Fruit fly (Drosophila melanogaster) whole organism, embryonic: ENCODE results near the gene TotA.
A peak's percentile ranks its signal among the peaks of the same experiment; 100 is the strongest.

ENCODE experiments used
- Abd-B ChIP-seq: fragments of 200-800 bp; sonication (Bioruptor generic); optimal IDR thresholded peaks from 2 replicates; lab custom pipeline; 2018; ENCODE audit warnings: missing biosample characterization, mild to moderate bottlenecking, missing genetic modification characterization, moderate library complexity
- Adf1 ChIP-seq: fragments of 200-800 bp; sonication (Bioruptor generic); IDR thresholded peaks from 2 replicates; pipeline ENCODE4 v1.3.6; 2022; ENCODE audit warnings: missing biosample characterization, missing genetic modification characterization
- B-H1 ChIP-seq: fragments of 200-800 bp; sonication (Bioruptor generic); IDR thresholded peaks from 3 replicates; pipeline ENCODE4 v1.3.6; 2022; ENCODE audit warnings: missing biosample characterization, missing genetic modification characterization
- BtbVII ChIP-seq: fragments of 200-800 bp; sonication (Bioruptor generic); optimal IDR thresholded peaks from 3 replicates; lab custom pipeline; 2017; ENCODE audit warnings: missing biosample characterization, mild to moderate bottlenecking, missing genetic modification characterization
- CG10267 ChIP-seq: fragments of 200-800 bp; sonication (Bioruptor generic); optimal IDR thresholded peaks from 2 replicates; lab custom pipeline; 2018; ENCODE audit warnings: missing biosample characterization, mild to moderate bottlenecking, missing genetic modification characterization, moderate library complexity
- CG11695 ChIP-seq: fragments of 200-800 bp; sonication (Bioruptor generic); IDR thresholded peaks from 3 replicates; pipeline ENCODE4 v1.3.6; 2022; ENCODE audit warnings: missing biosample characterization, missing genetic modification characterization
- CG12299 ChIP-seq: fragments of 200-800 bp; sonication (Bioruptor generic); optimal IDR thresholded peaks from 2 replicates; lab custom pipeline; 2018; ENCODE audit warnings: missing biosample characterization, mild to moderate bottlenecking, missing genetic modification characterization
- CG12744 ChIP-seq: fragments of 200-800 bp; sonication (Bioruptor generic); optimal IDR thresholded peaks from 2 replicates; lab custom pipeline; 2016; ENCODE audit warnings: missing biosample characterization, missing genetic modification characterization
- CG1647 ChIP-seq: fragments of 200-800 bp; sonication (Bioruptor generic); optimal IDR thresholded peaks from 3 replicates; lab custom pipeline; 2016; ENCODE audit warnings: missing biosample characterization, missing genetic modification characterization
- CG16815 ChIP-seq: fragments of 200-800 bp; sonication (Bioruptor generic); optimal IDR thresholded peaks from 3 replicates; lab custom pipeline; 2017; ENCODE audit warnings: missing biosample characterization, mild to moderate bottlenecking, missing genetic modification characterization
- CG2202 ChIP-seq: fragments of 200-800 bp; sonication (Bioruptor generic); optimal IDR thresholded peaks from 2 replicates; lab custom pipeline; 2018; ENCODE audit warnings: missing biosample characterization, mild to moderate bottlenecking, missing genetic modification characterization
- CG30020 ChIP-seq: fragments of 200-800 bp; optimal IDR thresholded peaks from 2 replicates; lab custom pipeline; 2019; ENCODE audit warnings: missing biosample characterization, mild to moderate bottlenecking, missing genetic modification characterization, moderate library complexity
- CG30431 ChIP-seq: fragments of 200-800 bp; sonication (Bioruptor generic); optimal IDR thresholded peaks from 2 replicates; lab custom pipeline; 2017; ENCODE audit warnings: missing biosample characterization, missing genetic modification characterization
- CG32767 ChIP-seq: fragments of 200-800 bp; sonication (Bioruptor generic); IDR thresholded peaks from 2 replicates; pipeline ENCODE4 v1.3.6; 2022; ENCODE audit warnings: missing biosample characterization, missing genetic modification characterization
- CG4360 ChIP-seq: fragments of 200-800 bp; sonication (Bioruptor generic); IDR thresholded peaks from 2 replicates; pipeline ENCODE4 v1.3.6; 2022; ENCODE audit warnings: missing biosample characterization, missing genetic modification characterization
- CG4404 ChIP-seq: fragments of 200-800 bp; sonication (Bioruptor generic); IDR thresholded peaks from 2 replicates; pipeline ENCODE4 v1.3.6; 2022; ENCODE audit warnings: missing biosample characterization, missing genetic modification characterization
- CG4617 ChIP-seq: fragments of 200-800 bp; sonication (Bioruptor generic); optimal IDR thresholded peaks from 3 replicates; lab custom pipeline; 2016; ENCODE audit warnings: missing biosample characterization, missing genetic modification characterization, borderline replicate concordance
- CG6254 ChIP-seq: fragments of 200-800 bp; sonication (Bioruptor generic); optimal IDR thresholded peaks from 3 replicates; lab custom pipeline; 2017; ENCODE audit warnings: mild to moderate bottlenecking, missing biosample characterization, missing genetic modification reagents, missing genetic modification characterization
- CG6272 ChIP-seq: fragments of 200-800 bp; sonication (Bioruptor generic); IDR thresholded peaks from 2 replicates; pipeline ENCODE4 v1.3.6; 2022; ENCODE audit warnings: missing biosample characterization, missing genetic modification characterization
- CG8281 ChIP-seq: fragments of 200-800 bp; sonication (Bioruptor generic); optimal IDR thresholded peaks from 2 replicates; lab custom pipeline; 2018; ENCODE audit warnings: missing biosample characterization, mild to moderate bottlenecking, missing genetic modification characterization, moderate library complexity
- CG9727 ChIP-seq: fragments of 200-800 bp; sonication (Bioruptor generic); optimal IDR thresholded peaks from 3 replicates; lab custom pipeline; 2017; ENCODE audit warnings: missing biosample characterization, mild to moderate bottlenecking, missing genetic modification characterization
- CG9932 ChIP-seq: fragments of 200-800 bp; sonication (Bioruptor generic); IDR thresholded peaks from 2 replicates; pipeline ENCODE4 v1.3.6; 2022; ENCODE audit warnings: missing biosample characterization, missing genetic modification characterization
- CHES-1-like ChIP-seq: fragments of 200-800 bp; sonication (Bioruptor generic); optimal IDR thresholded peaks from 2 replicates; lab custom pipeline; 2016; ENCODE audit warnings: missing biosample characterization, missing genetic modification characterization
- D19B ChIP-seq: fragments of 200-800 bp; sonication (Bioruptor generic); optimal IDR thresholded peaks from 2 replicates; lab custom pipeline; 2017; ENCODE audit warnings: missing biosample characterization, mild to moderate bottlenecking, missing genetic modification characterization
- Doc2 ChIP-seq: fragments of 200-800 bp; sonication (Bioruptor generic); IDR thresholded peaks from 2 replicates; pipeline ENCODE4 v1.3.6; 2022; ENCODE audit warnings: missing biosample characterization, missing genetic modification characterization
- Drgx ChIP-seq: fragments of 200-800 bp; sonication (Bioruptor generic); IDR thresholded peaks from 2 replicates; pipeline ENCODE4 v1.3.6; 2022; ENCODE audit warnings: missing biosample characterization, missing genetic modification characterization
- Ets65A ChIP-seq: fragments of 200-800 bp; sonication (Bioruptor generic); peaks from one replicate; lab custom pipeline; 2016; ENCODE audit warnings: missing biosample characterization, missing genetic modification characterization
- HLH54F ChIP-seq: fragments of 200-800 bp; sonication (Bioruptor generic); optimal IDR thresholded peaks from 3 replicates; lab custom pipeline; 2016; ENCODE audit warnings: missing biosample characterization, missing genetic modification characterization
- Myb ChIP-seq: fragments of 200-800 bp; sonication (Bioruptor generic); optimal IDR thresholded peaks from 2 replicates; lab custom pipeline; 2016; ENCODE audit warnings: missing biosample characterization, missing genetic modification characterization
- NC2α ChIP-seq: fragments of 200-800 bp; sonication (Bioruptor generic); optimal IDR thresholded peaks from 2 replicates; lab custom pipeline; 2016; ENCODE audit warnings: missing biosample characterization, missing genetic modification characterization
- Oli ChIP-seq: fragments of 200-800 bp; sonication (Bioruptor generic); optimal IDR thresholded peaks from 2 replicates; lab custom pipeline; 2018; ENCODE audit warnings: missing biosample characterization, mild to moderate bottlenecking, missing genetic modification characterization, moderate library complexity
- Scr ChIP-seq: fragments of 200-800 bp; sonication (Bioruptor generic); IDR thresholded peaks from 2 replicates; pipeline ENCODE4 v1.3.6; 2022; ENCODE audit warnings: missing biosample characterization, missing genetic modification characterization; ENCODE audit not compliant: partially characterized antibody
- Six4 ChIP-seq: fragments of 200-800 bp; sonication (Bioruptor generic); optimal IDR thresholded peaks from 2 replicates; lab custom pipeline; 2016; ENCODE audit warnings: missing biosample characterization, missing genetic modification characterization
- Spps ChIP-seq: fragments of 200-800 bp; sonication (Bioruptor generic); optimal IDR thresholded peaks from 2 replicates; lab custom pipeline; 2018; ENCODE audit warnings: missing biosample characterization, mild to moderate bottlenecking, missing genetic modification characterization
- ab ChIP-seq: fragments of 200-800 bp; sonication (Bioruptor generic); optimal IDR thresholded peaks from 2 replicates; lab custom pipeline; 2016; ENCODE audit warnings: missing biosample characterization, missing genetic modification characterization
- crol ChIP-seq: fragments of 200-800 bp; sonication (Bioruptor generic); IDR thresholded peaks from 2 replicates; pipeline ENCODE4 v1.3.6; 2022; ENCODE audit warnings: missing biosample characterization, missing genetic modification characterization
- crp ChIP-seq, 2 experiments: fragments of 200-800 bp; sonication (Bioruptor generic); optimal IDR thresholded peaks; 2 replicates in 1 of 2; 3 replicates in 1 of 2; lab custom pipeline; 2017; ENCODE audit warnings: missing biosample characterization in 2 of 2, missing genetic modification characterization in 2 of 2, mild to moderate bottlenecking in 1 of 2, moderate library complexity in 1 of 2
- danr ChIP-seq: fragments of 200-800 bp; sonication (Bioruptor generic); IDR thresholded peaks from 2 replicates; pipeline ENCODE4 v1.3.6; 2022; ENCODE audit warnings: missing biosample characterization, missing genetic modification characterization
- dati ChIP-seq: fragments of 200-800 bp; sonication (Bioruptor generic); IDR thresholded peaks from 2 replicates; pipeline ENCODE4 v1.3.6; 2022; ENCODE audit warnings: missing biosample characterization, missing genetic modification characterization
- hb ChIP-seq: fragments of 200-800 bp; sonication (Bioruptor generic); IDR thresholded peaks from 3 replicates; pipeline ENCODE4 v1.3.6; 2022; ENCODE audit warnings: missing biosample characterization, missing genetic modification characterization; ENCODE audit not compliant: partially characterized antibody
- jumu ChIP-seq: fragments of 200-800 bp; sonication (Bioruptor generic); optimal IDR thresholded peaks from 3 replicates; lab custom pipeline; 2016; ENCODE audit warnings: missing biosample characterization, missing genetic modification characterization
- mld ChIP-seq: fragments of 200-800 bp; sonication (Bioruptor generic); IDR thresholded peaks from 3 replicates; pipeline ENCODE4 v1.3.6; 2022; ENCODE audit warnings: missing biosample characterization, missing genetic modification characterization; ENCODE audit not compliant: partially characterized antibody
- nau ChIP-seq: fragments of 200-800 bp; sonication (Bioruptor generic); optimal IDR thresholded peaks from 3 replicates; lab custom pipeline; 2017; ENCODE audit warnings: missing biosample characterization, mild to moderate bottlenecking, missing genetic modification characterization, missing genetic modification reagents
- salm ChIP-seq: fragments of 200-800 bp; sonication (Bioruptor generic); optimal IDR thresholded peaks from 2 replicates; lab custom pipeline; 2018; ENCODE audit warnings: missing biosample characterization, mild to moderate bottlenecking, missing genetic modification characterization
- scrt ChIP-seq: fragments of 200-800 bp; sonication (Bioruptor generic); optimal IDR thresholded peaks from 2 replicates; lab custom pipeline; 2018; ENCODE audit warnings: missing biosample characterization, mild to moderate bottlenecking, missing genetic modification characterization, moderate library complexity
- sens ChIP-seq: fragments of 200-800 bp; sonication (Bioruptor generic); peaks from one replicate; lab custom pipeline; 2016; ENCODE audit warnings: missing biosample characterization, missing genetic modification characterization
- shn ChIP-seq: fragments of 200-800 bp; sonication (Bioruptor generic); optimal IDR thresholded peaks from 3 replicates; lab custom pipeline; 2016; ENCODE audit warnings: missing biosample characterization, missing genetic modification characterization
- sima ChIP-seq: fragments of 200-800 bp; sonication (Bioruptor generic); optimal IDR thresholded peaks from 2 replicates; lab custom pipeline; 2016; ENCODE audit warnings: missing biosample characterization, missing genetic modification characterization
- tin ChIP-seq: fragments of 200-800 bp; sonication (Bioruptor generic); optimal IDR thresholded peaks from 3 replicates; lab custom pipeline; 2016; ENCODE audit warnings: missing biosample characterization, missing genetic modification characterization
- tx ChIP-seq: fragments of 200-800 bp; sonication (Bioruptor generic); optimal IDR thresholded peaks from 2 replicates; lab custom pipeline; 2016; ENCODE audit warnings: missing biosample characterization, missing genetic modification characterization

Gene TotA

DNA sequence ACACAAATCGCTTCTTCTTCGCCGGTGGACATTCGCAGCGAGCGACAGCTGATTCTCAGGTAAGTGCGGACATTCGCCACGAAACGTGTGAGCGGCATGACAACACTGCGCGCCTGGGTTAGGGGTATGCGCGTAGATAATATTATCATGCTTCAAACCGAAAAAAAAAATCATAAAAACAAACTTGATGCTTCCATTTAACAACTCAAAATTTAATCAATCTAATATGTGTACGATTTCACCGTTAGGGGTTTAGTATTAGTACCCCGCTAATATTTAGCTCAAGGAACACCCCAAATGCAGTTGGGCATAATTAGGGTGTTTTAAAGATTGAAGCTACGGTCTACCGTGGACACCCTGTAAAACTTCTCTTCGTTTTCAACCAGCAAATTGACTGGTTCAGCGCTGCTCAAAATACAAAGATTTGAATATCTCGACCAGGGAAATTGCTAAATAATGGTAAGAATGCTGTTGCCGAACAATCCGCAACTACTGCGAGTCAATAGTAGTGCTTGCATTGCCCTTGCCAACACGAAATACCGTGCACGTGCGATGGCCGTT lies 48.9 kb upstream of the TotA start, which contains the start of the genes CG17271 and RpS20 (continued):
- TF ChIP-seq D19B (GFP tag; lab: Kevin White, UChicago) (peak; percentile 75), B-H1 (GFP tag; lab: Robert Waterston, UW) (peak; percentile 81), tin (GFP tag; lab: Kevin White, UChicago) (peak; percentile 93), CG6272 (peak; percentile 90), crp (GFP tag; optimal IDR thresholded peaks at IDR 0.05; lab: Kevin White, UChicago) (peak; percentile 34 to 87), CG1647 (GFP tag; lab: Kevin White, UChicago) (peak; percentile 90), ab (peak; percentile 91), CG4404 (GFP tag; lab: Robert Waterston, UW) (peak; percentile 89), hb (GFP tag; lab: Robert Waterston, UW) (no peak), Abd-B (GFP tag; lab: Kevin White, UChicago) (peak; percentile 89), scrt (GFP tag; lab: Kevin White, UChicago) (peak; percentile 69), CG9727 (GFP tag; lab: Kevin White, UChicago) (peak; percentile 91), Adf1 (GFP tag; lab: Robert Waterston, UW) (peak; percentile 63), CHES-1-like (GFP tag; lab: Kevin White, UChicago) (peak; percentile 97), CG16815 (GFP tag; lab: Kevin White, UChicago) (peak; percentile 82), crol (GFP tag; lab: Robert Waterston, UW) (0 out of 2 replicates have a peak, but pooled peaks have one; percentile 20), sens (peak; percentile 99), Oli (tag; lab: Kevin White, UChicago) (peak; percentile 74), shn (GFP tag; lab: Kevin White, UChicago) (peak; percentile 95), Spps (peak; percentile 70), CG12744 (GFP tag; lab: Kevin White, UChicago) (peak; percentile 88), CG30431 (GFP tag; lab: Kevin White, UChicago) (peak; percentile 79), CG10267 (tag; lab: Kevin White, UChicago) (peak; percentile 88), sima (peak; percentile 83), salm (tag; lab: Kevin White, UChicago) (peak; percentile 62), CG11695 (GFP tag; lab: Robert Waterston, UW) (peak; percentile 92), CG30020 (tag; lab: Kevin White, UChicago) (peak; percentile 85), CG6254 (peak; percentile 100), jumu (peak; percentile 96), NC2α (peak; percentile 91), CG4360 (GFP tag; lab: Robert Waterston, UW) (peak; percentile 49), Drgx (peak; percentile 85), nau (GFP tag; lab: Kevin White, UChicago) (peak; percentile 82), Scr (GFP tag; lab: Robert Waterston, UW) (0 out of 2 replicates have a peak, but pooled peaks have one; percentile 23), HLH54F (peak; percentile 95), tx (GFP tag; lab: Kevin White, UChicago) (peak; percentile 95), dati (GFP tag; lab: Robert Waterston, UW) (peak; percentile 70), CG8281 (tag; lab: Kevin White, UChicago) (peak; percentile 72), Ets65A (GFP tag; lab: Kevin White, UChicago) (peak; percentile 99), CG9932 (GFP tag; lab: Robert Waterston, UW) (peak; percentile 96), Six4 (GFP tag; lab: Kevin White, UChicago) (peak; percentile 84), Doc2 (GFP tag; lab: Robert Waterston, UW) (peak; percentile 61; the same call in 1 of the 2 replicates), Myb (peak; percentile 83), CG32767 (GFP tag; lab: Robert Waterston, UW) (peak; percentile 83), BtbVII (GFP tag; lab: Kevin White, UChicago) (peak; percentile 76), CG4617 (GFP tag; lab: Kevin White, UChicago) (peak; percentile 85), CG12299 (peak; percentile 84), danr (GFP tag; lab: Robert Waterston, UW) (peak; percentile 61), CG2202 (tag; lab: Kevin White, UChicago) (peak; percentile 79), mld (no peak)
